In genomic region chr3L:17608185-17609067, dm6 we compare ENCODE assay signal across 1 fruit fly cellular context.
A peak's percentile ranks its signal among the peaks of the same experiment; 100 is the strongest.
TF ChIP-seq lines count a peak whose summit lies in the region.

No protein-coding gene starts in this region.

TF ChIP-seq in whole organism, embryonic, 481 proteins besides CTCF, POLR2A, EP300 and RAD21 (continued from another document):
- TF ChIP-seq CG15479 (GFP tag; optimal IDR thresholded peaks at IDR 0.05; lab: Kevin White, UChicago) (no peak), p53 (GFP tag; optimal IDR thresholded peaks at IDR 0.05; lab: Kevin White, UChicago) (no peak), ken (GFP tag; IDR thresholded peaks at IDR 0.05; lab: Robert Waterston, UW) (no peak), CG4404 (GFP tag; IDR thresholded peaks at IDR 0.05; lab: Robert Waterston, UW) (no peak), CG13775 (GFP tag; optimal IDR thresholded peaks at IDR 0.05; lab: Kevin White, UChicago) (no peak), CG11093 (GFP tag; IDR thresholded peaks at IDR 0.05; lab: Robert Waterston, UW) (no peak), dm (GFP tag; optimal IDR thresholded peaks at IDR 0.05; lab: Kevin White, UChicago) (no peak), gem (tag; optimal IDR thresholded peaks at IDR 0.05; lab: Kevin White, UChicago) (peak; percentile 14), CG12942 (GFP tag; optimal IDR thresholded peaks at IDR 0.05; lab: Kevin White, UChicago) (no peak), bcd (GFP tag; optimal IDR thresholded peaks at IDR 0.05; lab: Kevin White, UChicago) (peak; percentile 4), hb (GFP tag; IDR thresholded peaks at IDR 0.05; lab: Robert Waterston, UW; ENCODE audit: partially characterized antibody) (no peak), CG1233 (GFP tag; optimal IDR thresholded peaks at IDR 0.05; lab: Kevin White, UChicago) (no peak), CG4328 (GFP tag; optimal IDR thresholded peaks at IDR 0.05; lab: Kevin White, UChicago) (no peak), maf-S (GFP tag; optimal IDR thresholded peaks at IDR 0.05; lab: Kevin White, UChicago) (no peak), E2f2 (GFP tag; IDR thresholded peaks at IDR 0.05; lab: Robert Waterston, UW) (no peak), schlank (tag; optimal IDR thresholded peaks at IDR 0.05; lab: Kevin White, UChicago) (no peak), amos (GFP tag; IDR thresholded peaks at IDR 0.05; lab: Robert Waterston, UW; ENCODE audit: partially characterized antibody) (no peak), dmrt99B (tag; optimal IDR thresholded peaks at IDR 0.05; lab: Kevin White, UChicago) (peak; percentile 28), Dfd (GFP tag; optimal IDR thresholded peaks at IDR 0.05; lab: Kevin White, UChicago) (no peak), CG4360 (GFP tag; IDR thresholded peaks at IDR 0.05; lab: Robert Waterston, UW) (peak; percentile 55; the same call in 1 of the 2 replicates), CG4424 (GFP tag; optimal IDR thresholded peaks at IDR 0.05; lab: Kevin White, UChicago) (peak; percentile 24), E2f1 (GFP tag; IDR thresholded peaks at IDR 0.05; lab: Robert Waterston, UW) (no peak), pfk (GFP tag; optimal IDR thresholded peaks at IDR 0.05; lab: Kevin White, UChicago) (no peak), croc (GFP tag; conservative IDR thresholded peaks at IDR 0.05; lab: Robert Waterston, UW) (no peak), CG15601 (tag; optimal IDR thresholded peaks at IDR 0.05; lab: Kevin White, UChicago) (no peak), CG31388 (GFP tag; optimal IDR thresholded peaks at IDR 0.05; lab: Kevin White, UChicago) (no peak), CG4282 (GFP tag; optimal IDR thresholded peaks at IDR 0.05; lab: Kevin White, UChicago) (no peak), CG11695 (GFP tag; IDR thresholded peaks at IDR 0.05; lab: Robert Waterston, UW) (no peak), CG18476 (GFP tag; optimal IDR thresholded peaks at IDR 0.05; lab: Kevin White, UChicago) (no peak), chn (GFP tag; optimal IDR thresholded peaks at IDR 0.05; lab: Kevin White, UChicago) (peak; percentile 18), CG3726 (GFP tag; IDR thresholded peaks at IDR 0.05; lab: Robert Waterston, UW) (no peak), gro (GFP tag; optimal IDR thresholded peaks at IDR 0.05; lab: Kevin White, UChicago) (no peak), knrl (GFP tag; IDR thresholded peaks at IDR 0.05; lab: Robert Waterston, UW; ENCODE audit: partially characterized antibody) (no peak), D (optimal IDR thresholded peaks at IDR 0.05; lab: Kevin White, UChicago) (no peak), D (GFP tag; optimal IDR thresholded peaks at IDR 0.05; lab: Kevin White, UChicago) (peak; percentile 42), br (optimal IDR thresholded peaks at IDR 0.05; lab: Kevin White, UChicago) (no peak), odd (GFP tag; optimal IDR thresholded peaks at IDR 0.05; lab: Kevin White, UChicago) (no peak), TFAM (GFP tag; optimal IDR thresholded peaks at IDR 0.05; lab: Kevin White, UChicago) (no peak), ase (GFP tag; IDR thresholded peaks at IDR 0.05; lab: Robert Waterston, UW) (no peak), nmo (GFP tag; optimal IDR thresholded peaks at IDR 0.05; lab: Kevin White, UChicago) (peak; percentile 24), CG8089 (GFP tag; optimal IDR thresholded peaks at IDR 0.05; lab: Kevin White, UChicago) (no peak), Oli (tag; optimal IDR thresholded peaks at IDR 0.05; lab: Kevin White, UChicago) (no peak), HLHmδ (GFP tag; optimal IDR thresholded peaks at IDR 0.05; lab: Kevin White, UChicago) (no peak), pros (GFP tag; optimal IDR thresholded peaks at IDR 0.05; lab: Kevin White, UChicago) (no peak), CG11085 (GFP tag; IDR thresholded peaks at IDR 0.05; lab: Robert Waterston, UW) (no peak), cg (GFP tag; optimal IDR thresholded peaks at IDR 0.05; lab: Kevin White, UChicago) (no peak), ind (GFP tag; optimal IDR thresholded peaks at IDR 0.05; lab: Kevin White, UChicago) (no peak), NK7.1 (GFP tag; optimal IDR thresholded peaks at IDR 0.05; lab: Kevin White, UChicago) (no peak), nerfin-1 (tag; optimal IDR thresholded peaks at IDR 0.05; lab: Kevin White, UChicago) (no peak), sens (GFP tag; lab: Kevin White, UChicago) (peak; percentile 50), CG1832 (GFP tag; optimal IDR thresholded peaks at IDR 0.05; lab: Kevin White, UChicago) (peak; percentile 61), HLH4C (GFP tag; IDR thresholded peaks at IDR 0.05; lab: Robert Waterston, UW; ENCODE audit: partially characterized antibody) (no peak), dysf (GFP tag; IDR thresholded peaks at IDR 0.05; lab: Robert Waterston, UW) (no peak), BtbVII (GFP tag; optimal IDR thresholded peaks at IDR 0.05; lab: Kevin White, UChicago) (no peak), NC2α (GFP tag; optimal IDR thresholded peaks at IDR 0.05; lab: Kevin White, UChicago) (no peak), HmgD (GFP tag; optimal IDR thresholded peaks at IDR 0.05; lab: Kevin White, UChicago) (no peak), CG10959 (GFP tag; IDR thresholded peaks at IDR 0.05; lab: Robert Waterston, UW) (no peak), CG8765 (GFP tag; IDR thresholded peaks at IDR 0.05; lab: Robert Waterston, UW) (no peak), CG34224 (GFP tag; IDR thresholded peaks at IDR 0.05; lab: Robert Waterston, UW; ENCODE audit: partially characterized antibody) (no peak), B-H2 (GFP tag; optimal IDR thresholded peaks at IDR 0.05; lab: Kevin White, UChicago) (no peak), Ets97D (GFP tag; optimal IDR thresholded peaks at IDR 0.05; lab: Kevin White, UChicago) (no peak), Sox102F (GFP tag; optimal IDR thresholded peaks at IDR 0.05; lab: Kevin White, UChicago) (peak; percentile 26), sim (GFP tag; IDR thresholded peaks at IDR 0.05; lab: Robert Waterston, UW) (no peak), CG4820 (GFP tag; optimal IDR thresholded peaks at IDR 0.05; lab: Kevin White, UChicago) (peak; percentile 31), bowl (GFP tag; IDR thresholded peaks at IDR 0.05; lab: Robert Waterston, UW) (no peak), stwl (tag; optimal IDR thresholded peaks at IDR 0.05; lab: Kevin White, UChicago) (no peak)
TF ChIP-seq in whole organism, embryonic: peak in this region for 31.
